Fruit fly (Drosophila melanogaster) S2 (cell line): Measurements from ENCODE around the gene Ilp6.

Experiments
- CG8478 ChIP-seq: fragments of >200 bp; optimal IDR thresholded peaks from 2 replicates; lab custom pipeline; 2018
- CTCF ChIP-seq, 2 experiments: fragments of >200 bp; optimal IDR thresholded peaks; 2 replicates each; lab custom pipeline; 2018

DNA sequence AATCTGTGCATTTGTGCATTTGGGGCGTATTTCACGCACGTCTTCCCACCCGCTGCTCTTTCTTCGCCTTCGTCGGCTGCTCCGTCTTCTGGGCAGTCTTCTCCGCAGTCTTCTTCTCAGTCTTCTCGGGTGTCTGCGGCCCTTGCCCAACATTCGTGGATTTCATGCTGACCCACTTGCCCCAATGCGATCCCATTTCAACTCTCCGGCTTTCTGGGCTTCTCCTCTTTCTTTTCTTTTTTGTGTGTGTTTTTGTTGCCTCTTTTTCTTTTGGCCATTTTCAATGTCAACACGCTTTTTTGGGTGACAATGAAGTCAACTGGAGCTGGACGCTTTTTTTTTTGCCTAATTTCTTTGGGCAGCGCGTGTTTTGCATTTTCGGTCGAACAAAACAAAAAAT, 26.5 kb upstream of the Ilp6 start:
- no peak for TF ChIP-seq CG8478 (lab: Kevin White, UChicago)
- no peak for TF ChIP-seq CTCF (optimal IDR thresholded peaks at IDR 0.05; lab: Kevin White, UChicago)
